Fruit fly (Drosophila melanogaster) whole organism, embryonic: Measurements from ENCODE around the gene CG33306.

Experiments
- Aef1 ChIP-seq: fragments of 200-800 bp; sonication (Bioruptor generic); IDR thresholded peaks from 3 replicates; pipeline ENCODE4 v1.3.6; 2022; ENCODE audit warnings: missing biosample characterization, missing genetic modification characterization
- Atf3 ChIP-seq: fragments of 200-800 bp; sonication (Bioruptor generic); optimal IDR thresholded peaks from 3 replicates; lab custom pipeline; 2016; ENCODE audit warnings: missing biosample characterization, missing genetic modification characterization
- Bgb ChIP-seq: fragments of 200-800 bp; sonication (Bioruptor generic); IDR thresholded peaks from 2 replicates; pipeline ENCODE4 v1.3.6; 2022; ENCODE audit warnings: missing biosample characterization, missing genetic modification characterization; ENCODE audit not compliant: partially characterized antibody
- CG11247 ChIP-seq: fragments of 200-800 bp; sonication (Bioruptor generic); IDR thresholded peaks from 2 replicates; pipeline ENCODE4 v1.3.6; 2022; ENCODE audit warnings: missing biosample characterization, missing genetic modification characterization
- CG11456 ChIP-seq: fragments of 200-800 bp; sonication (Bioruptor generic); IDR thresholded peaks from 3 replicates; pipeline ENCODE4 v1.3.6; 2022; ENCODE audit warnings: missing biosample characterization, missing genetic modification characterization
- CG12236 ChIP-seq: fragments of 200-800 bp; sonication (Bioruptor generic); optimal IDR thresholded peaks from 2 replicates; lab custom pipeline; 2016; ENCODE audit warnings: missing biosample characterization, missing genetic modification characterization
- CG1233 ChIP-seq: fragments of 200-800 bp; sonication (Bioruptor generic); optimal IDR thresholded peaks from 4 replicates; lab custom pipeline; 2018; ENCODE audit warnings: missing biosample characterization, mild to moderate bottlenecking, missing genetic modification characterization
- CG13296 ChIP-seq: fragments of 200-800 bp; sonication (Bioruptor generic); optimal IDR thresholded peaks from 3 replicates; lab custom pipeline; 2018; ENCODE audit warnings: missing biosample characterization, mild to moderate bottlenecking, missing genetic modification characterization
- CG13424 ChIP-seq: fragments of 200-800 bp; sonication (Bioruptor generic); optimal IDR thresholded peaks from 2 replicates; lab custom pipeline; 2019; ENCODE audit warnings: missing biosample characterization, mild to moderate bottlenecking, missing genetic modification characterization, moderate library complexity
- CG13775 ChIP-seq: fragments of 200-800 bp; sonication (Bioruptor generic); optimal IDR thresholded peaks from 3 replicates; lab custom pipeline; 2017; ENCODE audit warnings: missing biosample characterization, mild to moderate bottlenecking, missing genetic modification characterization
- CG17361 ChIP-seq: fragments of 200-800 bp; sonication (Bioruptor generic); IDR thresholded peaks from 3 replicates; pipeline ENCODE4 v1.3.6; 2022; ENCODE audit warnings: missing biosample characterization, missing genetic modification characterization
- CG17385 ChIP-seq: fragments of 200-800 bp; sonication (Bioruptor generic); optimal IDR thresholded peaks from 3 replicates; lab custom pipeline; 2018; ENCODE audit warnings: missing biosample characterization, mild to moderate bottlenecking, missing genetic modification characterization
- CG17802 ChIP-seq: fragments of 200-800 bp; sonication (Bioruptor generic); optimal IDR thresholded peaks from 2 replicates; lab custom pipeline; 2018; ENCODE audit warnings: missing biosample characterization, mild to moderate bottlenecking, missing genetic modification characterization, moderate library complexity
- CG1792 ChIP-seq: fragments of 200-800 bp; sonication (Bioruptor generic); optimal IDR thresholded peaks from 2 replicates; lab custom pipeline; 2016; ENCODE audit warnings: missing biosample characterization, missing genetic modification characterization
- CG18476 ChIP-seq: fragments of 200-800 bp; sonication (Bioruptor generic); optimal IDR thresholded peaks from 2 replicates; lab custom pipeline; 2016; ENCODE audit warnings: missing biosample characterization, mild to moderate bottlenecking, missing genetic modification characterization
- CG2678 ChIP-seq: fragments of 200-800 bp; sonication (Bioruptor generic); optimal IDR thresholded peaks from 3 replicates; lab custom pipeline; 2019; ENCODE audit warnings: missing biosample characterization, mild to moderate bottlenecking, missing genetic modification characterization, moderate library complexity
- CG31365 ChIP-seq: fragments of 200-800 bp; sonication (Bioruptor generic); optimal IDR thresholded peaks from 2 replicates; lab custom pipeline; 2018; ENCODE audit warnings: missing biosample characterization, mild to moderate bottlenecking, missing genetic modification characterization
- CG3281 ChIP-seq: fragments of 200-800 bp; sonication (Bioruptor generic); optimal IDR thresholded peaks from 3 replicates; lab custom pipeline; 2017; ENCODE audit warnings: missing biosample characterization, mild to moderate bottlenecking, missing genetic modification characterization
- CG3407 ChIP-seq: fragments of 200-800 bp; sonication (Bioruptor generic); optimal IDR thresholded peaks from 2 replicates; lab custom pipeline; 2018; ENCODE audit warnings: missing biosample characterization, mild to moderate bottlenecking, missing genetic modification characterization
- CG4730 ChIP-seq: fragments of 200-800 bp; sonication (Bioruptor generic); IDR thresholded peaks from 2 replicates; pipeline ENCODE4 v1.3.6; 2022; ENCODE audit warnings: missing biosample characterization, missing genetic modification characterization
- CG6254 ChIP-seq: fragments of 200-800 bp; sonication (Bioruptor generic); optimal IDR thresholded peaks from 3 replicates; lab custom pipeline; 2017; ENCODE audit warnings: mild to moderate bottlenecking, missing biosample characterization, missing genetic modification reagents, missing genetic modification characterization
- CG6272 ChIP-seq: fragments of 200-800 bp; sonication (Bioruptor generic); IDR thresholded peaks from 2 replicates; pipeline ENCODE4 v1.3.6; 2022; ENCODE audit warnings: missing biosample characterization, missing genetic modification characterization
- CG6654 ChIP-seq: fragments of 200-800 bp; sonication (Bioruptor generic); optimal IDR thresholded peaks from 2 replicates; lab custom pipeline; 2017; ENCODE audit warnings: missing biosample characterization, mild to moderate bottlenecking, missing genetic modification characterization
- CG6683 ChIP-seq: fragments of 200-800 bp; sonication (Bioruptor generic); optimal IDR thresholded peaks from 2 replicates; lab custom pipeline; 2017; ENCODE audit warnings: missing biosample characterization, mild to moderate bottlenecking, missing genetic modification characterization, missing genetic modification reagents
- CG7987 ChIP-seq: fragments of 200-800 bp; sonication (Bioruptor generic); optimal IDR thresholded peaks from 2 replicates; lab custom pipeline; 2018; ENCODE audit warnings: missing biosample characterization, mild to moderate bottlenecking, missing genetic modification characterization, moderate library complexity
- CG8290 ChIP-seq, 3 experiments: fragments of 200-800 bp; sonication (Bioruptor generic); optimal IDR thresholded peaks; 2 replicates each; lab custom pipeline; 2016 to 2019; ENCODE audit warnings: missing biosample characterization in 3 of 3, missing genetic modification characterization in 3 of 3, mild to moderate bottlenecking in 2 of 3, moderate library complexity in 1 of 3
- CG8765 ChIP-seq: fragments of 200-800 bp; sonication (Bioruptor generic); IDR thresholded peaks from 2 replicates; pipeline ENCODE4 v1.3.6; 2022; ENCODE audit warnings: missing biosample characterization, missing genetic modification characterization
- CG9437 ChIP-seq: fragments of 200-800 bp; sonication (Bioruptor generic); optimal IDR thresholded peaks from 2 replicates; lab custom pipeline; 2018; ENCODE audit warnings: missing biosample characterization, mild to moderate bottlenecking, missing genetic modification characterization
- CG9797 ChIP-seq: fragments of 200-800 bp; sonication (Bioruptor generic); optimal IDR thresholded peaks from 3 replicates; lab custom pipeline; 2018; ENCODE audit warnings: missing biosample characterization, mild to moderate bottlenecking, missing genetic modification characterization
- Fer1 ChIP-seq: fragments of 200-800 bp; sonication (Bioruptor generic); optimal IDR thresholded peaks from 2 replicates; lab custom pipeline; 2017; ENCODE audit warnings: missing biosample characterization, mild to moderate bottlenecking, missing genetic modification characterization
- GATAe ChIP-seq: fragments of 200-800 bp; sonication (Bioruptor generic); conservative IDR thresholded peaks from 2 replicates; pipeline ENCODE4 v1.3.6; 2022; ENCODE audit warnings: missing biosample characterization, missing genetic modification characterization
- Hr39 ChIP-seq: fragments of >200 bp; optimal IDR thresholded peaks from 2 replicates; lab custom pipeline; 2017
- Sox102F ChIP-seq: fragments of 200-800 bp; sonication (Bioruptor generic); optimal IDR thresholded peaks from 2 replicates; lab custom pipeline; 2018; ENCODE audit warnings: missing biosample characterization, mild to moderate bottlenecking, missing genetic modification characterization, moderate library complexity
- caup ChIP-seq: fragments of 200-800 bp; sonication (Bioruptor generic); optimal IDR thresholded peaks from 3 replicates; lab custom pipeline; 2017; ENCODE audit warnings: missing biosample characterization, mild to moderate bottlenecking, missing genetic modification characterization, moderate library complexity; ENCODE audit not compliant: severe bottlenecking
- corto ChIP-seq: fragments of 200-800 bp; sonication (Bioruptor generic); optimal IDR thresholded peaks from 2 replicates; lab custom pipeline; 2016; ENCODE audit warnings: missing biosample characterization, mild to moderate bottlenecking, missing genetic modification characterization, moderate library complexity
- fd102C ChIP-seq: fragments of 200-800 bp; sonication (Bioruptor generic); optimal IDR thresholded peaks from 2 replicates; lab custom pipeline; 2018; ENCODE audit warnings: missing biosample characterization, mild to moderate bottlenecking, missing genetic modification characterization, moderate library complexity
- fu2 ChIP-seq: fragments of 200-800 bp; sonication (Bioruptor generic); optimal IDR thresholded peaks from 2 replicates; lab custom pipeline; 2016; ENCODE audit warnings: missing biosample characterization, missing genetic modification characterization
- inv ChIP-seq: fragments of 200-800 bp; sonication (Bioruptor generic); IDR thresholded peaks from 2 replicates; pipeline ENCODE4 v1.3.6; 2022; ENCODE audit warnings: missing biosample characterization, missing genetic modification characterization; ENCODE audit not compliant: partially characterized antibody
- kni ChIP-seq: fragments of 200-800 bp; sonication (Bioruptor generic); optimal IDR thresholded peaks from 3 replicates; lab custom pipeline; 2017; ENCODE audit warnings: mild to moderate bottlenecking, missing biosample characterization, missing genetic modification reagents, missing genetic modification characterization
- knrl ChIP-seq: fragments of 200-800 bp; sonication (Bioruptor generic); IDR thresholded peaks from 3 replicates; pipeline ENCODE4 v1.3.6; 2022; ENCODE audit warnings: missing biosample characterization, missing genetic modification characterization; ENCODE audit not compliant: partially characterized antibody
- lab ChIP-seq: fragments of 200-800 bp; sonication (Bioruptor generic); optimal IDR thresholded peaks from 3 replicates; lab custom pipeline; 2017; ENCODE audit warnings: missing biosample characterization, missing genetic modification characterization, mild to moderate bottlenecking, moderate library complexity, missing genetic modification reagents
- prd ChIP-seq, 3 experiments: fragments of >200 bp in 2 of 3; fragments of 200-800 bp in 1 of 3; sonication (Bioruptor generic) in 1 of 3; optimal IDR thresholded peaks in 2 of 3; IDR thresholded peaks in 1 of 3; 2 replicates in 2 of 3; 3 replicates in 1 of 3; pipeline versions ENCODE4 v1.3.6 to Lab custom; 2017 to 2022; ENCODE audit warnings: missing biosample characterization in 1 of 3, missing genetic modification characterization in 1 of 3
- ranshi ChIP-seq: fragments of 200-800 bp; sonication (Bioruptor generic); IDR thresholded peaks from 2 replicates; pipeline ENCODE4 v1.3.6; 2022; ENCODE audit warnings: missing biosample characterization, missing genetic modification characterization
- sens-2 ChIP-seq: fragments of 200-800 bp; sonication (Bioruptor generic); IDR thresholded peaks from 2 replicates; pipeline ENCODE4 v1.3.6; 2022; ENCODE audit warnings: missing biosample characterization, missing genetic modification characterization
- sisA ChIP-seq: fragments of 200-800 bp; sonication (Bioruptor generic); IDR thresholded peaks from 2 replicates; pipeline ENCODE4 v1.3.6; 2022; ENCODE audit warnings: missing biosample characterization, missing genetic modification characterization
- sr ChIP-seq: fragments of 200-800 bp; sonication (Bioruptor generic); IDR thresholded peaks from 3 replicates; pipeline ENCODE4 v1.3.6; 2022; ENCODE audit warnings: missing biosample characterization, missing genetic modification characterization
- tgo ChIP-seq: fragments of 200-800 bp; sonication (Bioruptor generic); IDR thresholded peaks from 3 replicates; pipeline ENCODE4 v1.3.6; 2022; ENCODE audit warnings: missing biosample characterization, missing genetic modification characterization
- vfl ChIP-seq: fragments of 200-800 bp; sonication (Bioruptor generic); optimal IDR thresholded peaks from 2 replicates; lab custom pipeline; 2016; ENCODE audit warnings: missing biosample characterization, missing genetic modification characterization

CG33306 gene

dm6 chr2L:13801166-13801565 is 42.4 kb downstream of the CG33306 start (continued):
- no peak for TF ChIP-seq CG8290 (GFP tag; optimal IDR thresholded peaks at IDR 0.05; lab: Kevin White, UChicago)
- no peak for TF ChIP-seq CG8290 (tag; optimal IDR thresholded peaks at IDR 0.05; lab: Kevin White, UChicago)
- no peak for TF ChIP-seq Hr39 (lab: Kevin White, UChicago)
- TF ChIP-seq CG9437 (GFP tag; lab: Kevin White, UChicago): no peak
- peak; percentile 35 for TF ChIP-seq Fer1 (GFP tag; lab: Kevin White, UChicago)
- TF ChIP-seq CG8765: no peak
- TF ChIP-seq CG13296 (GFP tag; lab: Kevin White, UChicago): peak; percentile 8
- TF ChIP-seq lab (GFP tag; lab: Kevin White, UChicago): no peak
- no peak for TF ChIP-seq inv (GFP tag; lab: Robert Waterston, UW)
- TF ChIP-seq CG17802 (tag; lab: Kevin White, UChicago): no peak
- TF ChIP-seq CG11247: no peak
- TF ChIP-seq CG31365 (tag; lab: Kevin White, UChicago): peak; percentile 13
- TF ChIP-seq CG17361: no peak
- TF ChIP-seq tgo (GFP tag; lab: Robert Waterston, UW): no peak
- TF ChIP-seq CG4730 (GFP tag; lab: Robert Waterston, UW): no peak
- TF ChIP-seq CG11456 (GFP tag; lab: Robert Waterston, UW): no peak
- TF ChIP-seq CG3407 (GFP tag; lab: Kevin White, UChicago): peak; percentile 21
- no peak for TF ChIP-seq knrl (GFP tag; lab: Robert Waterston, UW)
- TF ChIP-seq fd102C: no peak
- TF ChIP-seq CG18476: no peak
- TF ChIP-seq CG17385 (GFP tag; lab: Kevin White, UChicago): peak; percentile 12
- no peak for TF ChIP-seq vfl (GFP tag; lab: Kevin White, UChicago)
- TF ChIP-seq fu2 (GFP tag; lab: Kevin White, UChicago): no peak
- TF ChIP-seq prd (optimal IDR thresholded peaks at IDR 0.05; lab: Kevin White, UChicago): no peak
- TF ChIP-seq prd (GFP tag; IDR thresholded peaks at IDR 0.05; lab: Robert Waterston, UW): no peak
- no peak for TF ChIP-seq kni
- TF ChIP-seq ranshi (GFP tag; lab: Robert Waterston, UW): no peak
- no peak for TF ChIP-seq Atf3 (GFP tag; lab: Kevin White, UChicago)
- TF ChIP-seq CG6683: no peak
- no peak for TF ChIP-seq GATAe (GFP tag; lab: Robert Waterston, UW)
- no peak for TF ChIP-seq sr
- no peak for TF ChIP-seq caup (GFP tag; lab: Kevin White, UChicago)
- TF ChIP-seq sens-2 (GFP tag; lab: Robert Waterston, UW): no peak
- peak; percentile 15 for TF ChIP-seq CG7987 (GFP tag; lab: Kevin White, UChicago)
- peak; percentile 27 for TF ChIP-seq CG13424 (tag; lab: Kevin White, UChicago)
- TF ChIP-seq CG6654 (GFP tag; lab: Kevin White, UChicago): no peak
- no peak for TF ChIP-seq Bgb
- TF ChIP-seq CG6272 (GFP tag; lab: Robert Waterston, UW): no peak
- TF ChIP-seq Sox102F (GFP tag; lab: Kevin White, UChicago): no peak
- TF ChIP-seq CG1792 (GFP tag; lab: Kevin White, UChicago): no peak
- no peak for TF ChIP-seq CG12236
- TF ChIP-seq CG3281 (GFP tag; lab: Kevin White, UChicago): peak; percentile 12
- TF ChIP-seq Aef1 (GFP tag; lab: Robert Waterston, UW): no peak
- no peak for TF ChIP-seq sisA (GFP tag; lab: Robert Waterston, UW)
- no peak for TF ChIP-seq CG9797 (GFP tag; lab: Kevin White, UChicago)
- no peak for TF ChIP-seq CG6254 (GFP tag; lab: Kevin White, UChicago)
- TF ChIP-seq corto (GFP tag; lab: Kevin White, UChicago): no peak
- TF ChIP-seq CG1233 (GFP tag; lab: Kevin White, UChicago): peak; percentile 11
- no peak for TF ChIP-seq CG13775
- no peak for TF ChIP-seq CG2678
